Worm (Caenorhabditis elegans) whole organism, L3 larva: ENCODE data around the gene F18A1.7.

Source experiments
- aly-2 ChIP-seq: fragments of 150-350 bp; optimal IDR thresholded peaks from 2 replicates; lab custom pipeline; 2014; ENCODE audit warnings: missing biosample characterization, missing genetic modification characterization
- ceh-82 ChIP-seq: fragments of 150-350 bp; optimal IDR thresholded peaks from 2 replicates; lab custom pipeline; 2014; ENCODE audit warnings: missing biosample characterization, missing genetic modification characterization
- nhr-76 ChIP-seq: fragments of 150-350 bp; sonication (generic microtip); optimal IDR thresholded peaks from 5 replicates; lab custom pipeline; 2014; ENCODE audit warnings: missing biosample characterization, missing genetic modification characterization
- pha-4 ChIP-seq: fragments of 150-350 bp; optimal IDR thresholded peaks from 2 replicates; lab custom pipeline; 2014; ENCODE audit warnings: missing biosample characterization, missing genetic modification reagents, missing genetic modification characterization

DNA sequence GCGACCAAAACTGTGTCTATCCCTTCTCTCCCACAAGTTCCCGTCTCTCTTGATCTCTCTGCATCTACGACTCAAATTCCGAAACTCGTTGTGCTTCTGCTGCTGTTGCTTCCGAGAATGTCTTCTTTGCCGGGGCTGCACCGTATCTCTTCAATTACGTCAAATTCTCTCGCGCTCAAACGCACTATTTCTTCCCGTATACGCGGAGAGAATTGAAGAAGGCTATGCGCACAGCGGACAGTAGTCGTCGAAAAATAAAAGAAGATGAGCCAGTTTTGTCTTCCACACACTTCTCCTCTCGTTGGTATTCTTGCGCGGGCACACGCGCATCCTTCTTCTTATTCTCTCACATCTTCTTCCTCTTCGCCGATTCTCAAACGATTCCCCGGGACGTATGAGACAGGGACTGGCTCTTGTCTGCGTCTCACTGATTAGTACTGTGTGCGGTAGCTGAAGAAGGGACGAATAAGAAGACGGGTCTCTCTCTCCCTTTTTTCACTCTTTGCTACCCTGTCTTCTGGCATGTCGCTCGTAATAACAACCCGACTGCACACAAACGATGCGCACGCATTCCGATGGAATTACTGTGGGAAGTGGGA is 12.9 kb upstream of the F18A1.7 start:
- no peak for TF ChIP-seq aly-2 (tag; lab: Kevin White, UChicago)
- TF ChIP-seq ceh-82 (tag; lab: Kevin White, UChicago) = no peak
- TF ChIP-seq pha-4 = no peak
- TF ChIP-seq nhr-76 (tag; lab: Kevin White, UChicago) = no peak
